Fruit fly (Drosophila melanogaster): Measurements from ENCODE around the gene CG14963.

Gene CG14963

dm6 chr3L:3148125-3149059 lies 24.0 kb downstream of the CG14963 start, which contains the start of the genes Usp5 and BtbVII (continued):
- TF ChIP-seq disco-r (GFP tag; optimal IDR thresholded peaks at IDR 0.05): peak; percentile 54
- peak in 1 of 2 experiments; percentile 51 for TF ChIP-seq bsh (GFP tag; optimal IDR thresholded peaks at IDR 0.05)
- TF ChIP-seq pb (GFP tag; optimal IDR thresholded peaks at IDR 0.05): peak; percentile 43
- no peak for TF ChIP-seq yki (optimal IDR thresholded peaks at IDR 0.05)
- peak; percentile 22 for TF ChIP-seq crc (GFP tag; optimal IDR thresholded peaks at IDR 0.05)
- TF ChIP-seq CG12236 (GFP tag; optimal IDR thresholded peaks at IDR 0.05): no peak
- TF ChIP-seq wor (GFP tag; IDR thresholded peaks at IDR 0.05): no peak
- peak; percentile 51 for TF ChIP-seq Ada2b (GFP tag; IDR thresholded peaks at IDR 0.05)
- TF ChIP-seq lov (optimal IDR thresholded peaks at IDR 0.05): no peak
- no peak for TF ChIP-seq lov (GFP tag; IDR thresholded peaks at IDR 0.05)
- peak; percentile 39 for TF ChIP-seq CG9817 (tag; optimal IDR thresholded peaks at IDR 0.05)
- TF ChIP-seq Mrtf (GFP tag; IDR thresholded peaks at IDR 0.05): peak; percentile 57; the same call in 1 of the 3 replicates
- no peak for TF ChIP-seq CG15011 (GFP tag; optimal IDR thresholded peaks at IDR 0.05)
- peak; percentile 33 for TF ChIP-seq slp2 (GFP tag; optimal IDR thresholded peaks at IDR 0.05)
- no peak for TF ChIP-seq CG11085 (GFP tag; IDR thresholded peaks at IDR 0.05)
- TF ChIP-seq luna (GFP tag; optimal IDR thresholded peaks at IDR 0.05): peak; percentile 48
- TF ChIP-seq ERR (GFP tag; optimal IDR thresholded peaks at IDR 0.05): peak; percentile 6
- TF ChIP-seq NFAT (GFP tag; IDR thresholded peaks at IDR 0.05): peak; percentile 67
- TF ChIP-seq Atf6 (GFP tag; IDR thresholded peaks at IDR 0.05): peak; percentile 43; the same call in 1 of the 2 replicates
- peak; percentile 75 for TF ChIP-seq CG13894 (tag; optimal IDR thresholded peaks at IDR 0.05)
- TF ChIP-seq Nf-YB (GFP tag; optimal IDR thresholded peaks at IDR 0.05): peak; percentile 34
- peak; percentile 59 for TF ChIP-seq NC2β (GFP tag; optimal IDR thresholded peaks at IDR 0.05)
- 0 out of 2 replicates have a peak, but pooled peaks have one; percentile 19 for TF ChIP-seq onecut (GFP tag; IDR thresholded peaks at IDR 0.05)
- TF ChIP-seq corto (GFP tag; optimal IDR thresholded peaks at IDR 0.05): peak; percentile 27
- no peak for TF ChIP-seq p53 (GFP tag; optimal IDR thresholded peaks at IDR 0.05)
- peak; percentile 28 for TF ChIP-seq CG4424 (GFP tag; optimal IDR thresholded peaks at IDR 0.05)
- TF ChIP-seq CG8089 (GFP tag; optimal IDR thresholded peaks at IDR 0.05): peak; percentile 1
- no peak for TF ChIP-seq CkIIα-i1 (GFP tag; IDR thresholded peaks at IDR 0.05)
- no peak for TF ChIP-seq CG1832 (GFP tag; optimal IDR thresholded peaks at IDR 0.05)
- no peak for TF ChIP-seq bigmax (GFP tag; optimal IDR thresholded peaks at IDR 0.05)
- TF ChIP-seq CG15073 (GFP tag; optimal IDR thresholded peaks at IDR 0.05): no peak
- TF ChIP-seq dati (GFP tag; IDR thresholded peaks at IDR 0.05): no peak
- peak; percentile 100 for TF ChIP-seq Dll (GFP tag; IDR thresholded peaks at IDR 0.05; ENCODE audit: partially characterized antibody)
- TF ChIP-seq CG12391 (tag; optimal IDR thresholded peaks at IDR 0.05): peak; percentile 67
- no peak for TF ChIP-seq Neu2 (GFP tag; optimal IDR thresholded peaks at IDR 0.05; ENCODE audit: borderline replicate concordance)
- TF ChIP-seq CG3726 (GFP tag; IDR thresholded peaks at IDR 0.05): no peak
- TF ChIP-seq rib (GFP tag; IDR thresholded peaks at IDR 0.05): peak; percentile 91
- TF ChIP-seq toy (GFP tag; IDR thresholded peaks at IDR 0.05): no peak
- TF ChIP-seq MTF-1 (GFP tag; optimal IDR thresholded peaks at IDR 0.05; ENCODE audit: borderline replicate concordance): no peak
- peak in 1 of 2 experiments; percentile 61 for TF ChIP-seq tll (GFP tag; optimal IDR thresholded peaks at IDR 0.05)
- TF ChIP-seq mam (GFP tag; optimal IDR thresholded peaks at IDR 0.05): peak; percentile 75
- TF ChIP-seq salm (tag; optimal IDR thresholded peaks at IDR 0.05): no peak
- no peak for TF ChIP-seq CG6654 (GFP tag; optimal IDR thresholded peaks at IDR 0.05)
- peak; percentile 49 for TF ChIP-seq tup (GFP tag; optimal IDR thresholded peaks at IDR 0.05)
- TF ChIP-seq btn (GFP tag; optimal IDR thresholded peaks at IDR 0.05): peak; percentile 18
- no peak for TF ChIP-seq pita (GFP tag; optimal IDR thresholded peaks at IDR 0.05)
- TF ChIP-seq CG6689 (GFP tag; IDR thresholded peaks at IDR 0.05): 0 out of 2 replicates have a peak, but pooled peaks have one; percentile 27
- TF ChIP-seq Poxn (GFP tag; IDR thresholded peaks at IDR 0.05): no peak
- TF ChIP-seq Hsf (GFP tag; optimal IDR thresholded peaks at IDR 0.05): peak; percentile 76
